Worm (Caenorhabditis elegans) whole organism, L4/young adult: ENCODE data around the gene idpb-4.

Experiments used
- W03F9.2 ChIP-seq: fragments of 150-350 bp; optimal IDR thresholded peaks from 2 replicates; lab custom pipeline; 2014; ENCODE audit warnings: missing biosample characterization, missing genetic modification characterization
- dao-5 ChIP-seq: sonication (generic microtip); optimal IDR thresholded peaks from 2 replicates; lab custom pipeline; 2016; ENCODE audit warnings: missing genotype, missing genetic modification characterization, moderate library complexity, missing compliant biosample characterization
- him-1 ChIP-seq: sonication (generic microtip); optimal IDR thresholded peaks from 2 replicates; lab custom pipeline; 2016; ENCODE audit warnings: missing genotype, missing genetic modification reagents, missing genetic modification characterization, missing compliant biosample characterization

Gene idpb-4

DNA sequence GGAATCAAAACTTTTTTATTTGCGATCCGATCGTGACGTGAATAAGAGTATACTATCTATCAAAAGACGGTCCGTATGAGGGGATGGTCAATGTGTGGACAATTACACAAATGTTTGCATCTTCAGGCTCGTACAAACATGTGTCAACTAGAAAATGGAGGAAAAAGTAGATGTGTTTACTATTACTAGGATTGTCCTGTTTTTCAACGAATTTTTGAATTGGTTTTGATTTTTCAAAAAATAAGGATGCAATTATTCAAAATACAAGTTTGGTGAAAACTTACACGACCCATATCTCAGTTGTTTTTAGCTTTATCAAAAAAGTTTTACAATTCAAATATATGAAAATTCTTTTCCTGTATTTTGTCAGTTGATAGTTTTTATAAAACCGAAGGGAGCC is 17.9 kb upstream of the idpb-4 start, which contains the start of gene K08F8.7:
Gene K08F8.7 (minus strand): TSS at position 101 of the 400 bp plus-strand sequence.
- no peak for TF ChIP-seq him-1 (tag; lab: Kevin White, UChicago)
- TF ChIP-seq dao-5 = no peak
- TF ChIP-seq W03F9.2 (tag; lab: Kevin White, UChicago) = no peak

DNA sequence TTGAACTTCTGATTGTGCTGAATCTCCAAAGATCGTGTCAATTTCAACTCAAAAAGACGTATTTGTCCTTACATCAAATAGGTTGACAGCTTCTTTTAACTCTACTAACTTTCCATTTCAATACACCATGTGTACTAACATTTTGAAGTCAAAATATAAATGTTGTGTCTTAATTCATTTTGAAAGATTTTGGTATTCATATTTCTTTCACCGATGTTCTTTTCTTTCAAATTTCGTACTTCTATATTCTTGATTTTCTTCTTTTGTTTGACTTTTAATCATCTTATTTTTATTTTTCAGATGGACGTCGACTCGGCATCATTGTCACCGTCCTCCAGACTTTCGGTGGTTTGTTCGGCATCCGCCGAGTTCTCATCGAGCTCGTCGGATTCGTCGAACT is 14.3 kb upstream of the idpb-4 start, which contains the start of gene atf-2:
Gene atf-2 (plus strand): TSS at position 301 of the 400 bp plus-strand sequence.
- TF ChIP-seq dao-5 (no peak), W03F9.2 (tag; lab: Kevin White, UChicago) (no peak), him-1 (tag; lab: Kevin White, UChicago) (no peak)

DNA sequence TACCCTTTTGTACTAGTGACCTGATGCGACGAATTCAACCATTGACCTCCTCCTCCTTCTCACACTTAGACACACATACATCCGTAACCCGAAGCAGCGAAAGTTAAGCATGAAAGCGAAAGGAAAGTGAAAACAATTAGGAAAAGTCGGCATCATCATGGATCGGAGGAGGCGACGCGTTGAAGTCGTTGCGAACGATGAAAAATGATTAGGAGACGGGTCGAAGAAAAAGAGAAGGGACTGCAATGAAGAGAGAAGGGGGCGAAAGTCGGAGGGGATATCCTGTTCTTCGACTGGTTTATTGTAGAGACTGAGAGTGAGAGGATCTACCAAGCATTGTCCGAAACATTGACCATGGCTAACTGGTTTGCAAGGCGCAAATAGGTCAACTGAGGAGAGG is 13.7 kb upstream of the idpb-4 start:
- TF ChIP-seq him-1 (tag; lab: Kevin White, UChicago) (no peak), W03F9.2 (tag; lab: Kevin White, UChicago) (no peak), dao-5 (no peak)

DNA sequence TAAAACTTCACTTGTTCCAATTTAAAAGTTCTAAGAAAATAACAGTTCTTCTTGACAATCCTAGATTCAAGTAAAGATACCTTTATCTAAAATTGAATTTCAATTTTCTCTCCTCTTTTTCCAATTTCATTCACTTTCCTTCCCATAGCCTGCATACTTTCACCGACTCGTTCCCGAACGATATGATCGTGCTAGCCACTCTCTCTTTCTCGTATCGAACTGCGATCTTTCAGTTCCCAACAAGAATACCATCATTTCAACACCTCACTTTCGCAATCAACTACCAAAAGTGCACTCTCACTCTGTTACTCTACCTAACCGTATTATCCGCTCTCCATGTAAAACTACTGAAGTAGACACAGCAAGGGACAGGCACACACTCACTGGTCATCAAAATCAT is 12.7 kb upstream of the idpb-4 start:
- TF ChIP-seq dao-5 (no peak), him-1 (tag; lab: Kevin White, UChicago) (no peak), W03F9.2 (tag; lab: Kevin White, UChicago) (no peak)

DNA sequence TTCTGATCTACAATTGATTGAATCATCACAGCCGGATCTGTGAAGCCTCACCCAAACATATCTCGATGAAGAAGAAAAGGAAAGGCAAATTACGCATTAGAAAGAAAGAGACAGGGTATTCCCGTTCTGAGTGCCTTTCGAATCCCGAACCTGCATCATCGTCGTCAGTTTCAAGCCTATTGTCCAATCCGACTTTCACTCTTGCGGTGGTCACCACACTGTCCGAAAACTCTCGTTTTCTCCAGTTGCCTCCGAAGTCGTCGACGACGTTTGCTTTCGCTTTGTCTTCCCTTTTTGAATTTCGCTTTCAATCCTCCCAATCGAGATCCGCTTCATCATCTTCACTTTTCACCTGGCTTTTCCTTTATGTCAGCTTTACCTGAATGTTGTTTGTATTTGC is 11.7 kb upstream of the idpb-4 start:
- no peak for TF ChIP-seq him-1 (tag; lab: Kevin White, UChicago)
- no peak for TF ChIP-seq dao-5
- no peak for TF ChIP-seq W03F9.2 (tag; lab: Kevin White, UChicago)

DNA sequence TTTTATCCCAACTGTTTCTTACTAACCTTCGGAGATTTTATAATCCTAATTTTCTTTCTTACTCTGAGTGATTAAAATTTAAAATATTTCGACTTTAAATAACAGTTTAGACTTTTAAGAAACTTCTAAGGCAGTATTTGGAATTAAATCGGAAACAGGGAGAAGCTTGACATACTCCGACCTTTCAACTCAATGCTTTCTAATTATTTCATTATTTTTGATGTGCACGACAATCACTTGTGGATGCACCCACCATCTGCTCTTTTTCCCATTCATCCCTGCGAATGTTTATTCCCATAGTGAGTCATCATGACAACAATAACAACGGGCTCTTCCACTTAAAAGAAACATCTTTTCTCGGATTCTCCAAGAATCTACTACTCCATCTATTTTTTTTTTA is 11.3 kb upstream of the idpb-4 start:
- no peak for TF ChIP-seq dao-5
- TF ChIP-seq W03F9.2 (tag; lab: Kevin White, UChicago) = no peak
- TF ChIP-seq him-1 (tag; lab: Kevin White, UChicago) = no peak

DNA sequence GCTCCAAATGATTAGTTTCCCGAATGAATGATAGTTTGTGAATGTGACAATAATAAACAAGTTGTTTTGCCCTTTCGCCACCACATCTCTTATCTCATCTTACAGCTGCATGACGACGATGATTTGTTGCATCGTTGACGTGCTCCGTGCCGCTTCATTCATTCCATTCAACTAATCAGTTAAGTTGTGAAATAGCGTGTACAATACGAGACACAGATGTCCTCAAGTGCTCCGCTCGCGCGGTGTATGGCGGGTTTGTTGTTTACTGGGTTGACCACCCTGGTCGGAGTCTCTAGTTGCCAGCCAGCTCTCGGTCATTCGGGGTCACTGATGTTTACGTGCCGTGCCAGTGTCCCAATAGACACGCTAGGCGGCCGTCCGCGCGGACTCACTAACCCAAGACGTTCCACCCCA is 10.6 kb upstream of the idpb-4 start:
- TF ChIP-seq him-1 (tag; lab: Kevin White, UChicago) (no peak), dao-5 (no peak), W03F9.2 (tag; lab: Kevin White, UChicago) (no peak)

DNA sequence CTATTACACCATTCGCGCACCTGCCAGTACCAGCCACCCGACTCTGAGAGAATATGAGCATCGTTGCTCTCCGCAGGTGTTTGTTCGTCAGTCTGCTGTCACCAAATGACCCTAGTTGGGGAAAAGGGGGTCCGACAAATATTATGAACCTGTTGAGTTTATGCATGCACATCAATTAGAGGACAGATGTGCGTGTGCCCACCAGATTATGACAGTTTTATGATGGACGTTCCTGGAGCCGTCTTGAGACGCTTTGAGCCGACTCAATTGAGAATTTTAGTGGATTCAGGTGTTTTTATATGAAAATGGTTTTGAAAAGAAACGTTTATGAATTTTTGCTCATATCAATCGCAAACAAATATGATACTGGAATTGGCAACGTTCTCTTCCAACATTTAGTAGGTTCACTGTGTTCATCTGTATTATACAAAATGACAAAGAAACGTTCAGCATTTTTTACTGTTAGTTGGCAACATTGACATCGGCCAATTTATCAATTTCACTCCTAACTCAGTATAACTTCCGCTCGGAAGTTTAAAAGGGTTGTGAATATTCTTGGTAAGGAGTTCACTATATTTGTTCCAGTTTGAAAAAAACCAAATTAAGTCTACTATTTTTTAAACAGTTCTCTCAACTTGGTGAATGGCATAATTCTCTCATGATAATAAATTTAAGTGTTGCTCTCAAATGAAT is 10.0 kb upstream of the idpb-4 start:
- TF ChIP-seq him-1 (tag; lab: Kevin White, UChicago) = peak; percentile 2
- TF ChIP-seq dao-5 = no peak

DNA sequence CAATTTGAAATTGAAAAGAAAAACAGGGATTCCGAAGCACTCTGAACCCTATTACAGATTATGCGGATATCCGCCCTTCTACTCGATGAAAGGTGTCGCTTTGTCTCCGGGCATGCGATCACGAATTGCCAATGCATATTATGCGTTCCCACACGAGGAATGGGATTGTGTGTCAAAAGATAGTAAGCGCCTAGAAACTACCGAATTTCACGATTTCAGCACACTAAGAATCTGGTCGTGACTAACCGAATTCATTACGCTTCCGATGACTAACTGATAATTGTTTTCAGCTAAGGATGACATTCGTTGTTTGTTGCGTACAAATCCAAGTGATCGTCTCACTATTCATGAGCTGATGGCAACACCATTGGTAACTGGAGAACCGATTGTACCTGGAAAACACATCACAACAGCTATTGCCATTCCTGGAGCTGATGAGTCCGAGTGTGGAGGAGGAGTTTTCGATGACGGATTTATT is 9.0 kb upstream of the idpb-4 start:
- TF ChIP-seq him-1 (tag; lab: Kevin White, UChicago) (no peak), dao-5 (no peak), W03F9.2 (tag; lab: Kevin White, UChicago) (no peak)

DNA sequence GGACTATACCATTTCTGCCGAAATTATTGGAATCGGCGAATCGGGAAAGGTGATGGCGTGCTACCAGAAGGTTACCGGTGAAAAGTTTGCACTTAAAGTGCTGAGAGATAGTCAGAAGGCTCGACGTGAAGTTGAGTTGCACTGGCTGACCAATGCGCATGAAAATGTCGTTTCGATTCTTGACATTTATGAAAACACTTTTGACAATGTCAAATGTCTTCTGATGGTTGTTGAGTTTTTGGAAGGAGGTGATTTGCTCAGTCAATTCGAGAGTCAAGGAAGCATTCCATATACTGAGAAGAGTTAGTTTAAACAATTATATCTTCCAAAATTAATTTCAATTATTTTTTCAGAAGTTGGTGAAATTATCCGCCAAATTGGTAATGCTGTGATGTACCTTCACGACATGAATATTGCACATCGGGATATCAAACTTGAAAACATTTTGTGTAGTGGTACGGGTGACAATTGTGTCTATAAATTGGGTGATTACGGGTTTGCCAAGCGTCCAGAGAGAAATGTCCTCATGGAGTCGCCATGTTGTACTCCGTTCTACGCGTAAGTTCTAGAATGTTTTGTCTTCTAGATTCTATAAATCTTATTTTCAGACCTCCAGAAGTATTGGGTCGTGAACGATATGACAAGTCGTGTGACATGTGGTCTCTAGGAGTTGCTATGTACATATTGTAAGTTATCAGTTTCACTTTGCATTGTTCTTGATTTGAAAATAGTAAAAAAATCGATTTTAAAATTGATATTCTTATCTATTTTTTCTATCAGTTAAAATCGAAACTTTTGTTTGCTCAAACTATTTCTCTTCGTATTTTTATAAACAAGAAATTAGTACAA is 8.3 kb upstream of the idpb-4 start:
- TF ChIP-seq him-1 (tag; lab: Kevin White, UChicago) = no peak
- TF ChIP-seq W03F9.2 (tag; lab: Kevin White, UChicago) = no peak
- TF ChIP-seq dao-5 = no peak

DNA sequence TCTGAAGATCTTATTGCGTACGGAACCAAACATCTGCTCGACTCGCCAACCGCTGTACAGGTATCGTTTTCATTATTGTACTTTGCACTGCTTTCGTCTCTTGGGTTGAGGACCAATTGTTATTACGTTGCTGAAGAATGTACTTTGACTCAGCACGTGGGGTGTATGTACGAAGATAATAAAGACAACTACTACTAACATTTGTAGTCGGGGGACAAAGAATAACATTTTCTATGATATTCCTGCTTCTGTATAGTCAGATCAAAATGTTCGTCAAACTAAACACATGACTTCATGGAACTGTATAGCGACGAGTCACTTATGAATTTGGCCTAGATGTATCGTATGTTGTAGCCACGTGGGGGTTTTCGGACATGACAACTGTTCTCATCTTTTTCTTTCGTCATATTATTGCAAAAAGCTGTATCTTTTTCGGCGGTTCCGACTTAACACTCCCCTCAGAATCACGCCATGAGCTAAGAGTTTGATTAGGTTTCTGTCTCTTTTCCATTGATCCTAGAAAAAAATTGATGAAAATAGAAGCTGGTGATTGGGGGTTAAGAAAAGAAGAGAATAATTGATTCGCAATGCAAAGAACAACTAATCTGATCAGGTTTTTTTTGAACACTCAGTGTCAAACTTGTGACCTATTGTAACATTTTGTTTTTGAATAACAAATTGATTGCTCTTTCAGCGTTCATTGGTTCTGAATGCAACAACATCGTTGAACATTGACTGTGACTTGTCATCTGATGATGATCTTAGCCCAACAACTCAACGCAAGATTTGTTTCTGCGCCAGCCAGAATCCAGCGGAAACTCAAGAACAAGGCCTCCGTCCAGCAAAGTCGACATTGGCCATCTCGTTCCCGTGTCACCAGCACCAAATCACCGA is 7.4 kb upstream of the idpb-4 start:
- TF ChIP-seq W03F9.2 (tag; lab: Kevin White, UChicago) = no peak
- TF ChIP-seq dao-5 = no peak
- TF ChIP-seq him-1 (tag; lab: Kevin White, UChicago) = no peak

DNA sequence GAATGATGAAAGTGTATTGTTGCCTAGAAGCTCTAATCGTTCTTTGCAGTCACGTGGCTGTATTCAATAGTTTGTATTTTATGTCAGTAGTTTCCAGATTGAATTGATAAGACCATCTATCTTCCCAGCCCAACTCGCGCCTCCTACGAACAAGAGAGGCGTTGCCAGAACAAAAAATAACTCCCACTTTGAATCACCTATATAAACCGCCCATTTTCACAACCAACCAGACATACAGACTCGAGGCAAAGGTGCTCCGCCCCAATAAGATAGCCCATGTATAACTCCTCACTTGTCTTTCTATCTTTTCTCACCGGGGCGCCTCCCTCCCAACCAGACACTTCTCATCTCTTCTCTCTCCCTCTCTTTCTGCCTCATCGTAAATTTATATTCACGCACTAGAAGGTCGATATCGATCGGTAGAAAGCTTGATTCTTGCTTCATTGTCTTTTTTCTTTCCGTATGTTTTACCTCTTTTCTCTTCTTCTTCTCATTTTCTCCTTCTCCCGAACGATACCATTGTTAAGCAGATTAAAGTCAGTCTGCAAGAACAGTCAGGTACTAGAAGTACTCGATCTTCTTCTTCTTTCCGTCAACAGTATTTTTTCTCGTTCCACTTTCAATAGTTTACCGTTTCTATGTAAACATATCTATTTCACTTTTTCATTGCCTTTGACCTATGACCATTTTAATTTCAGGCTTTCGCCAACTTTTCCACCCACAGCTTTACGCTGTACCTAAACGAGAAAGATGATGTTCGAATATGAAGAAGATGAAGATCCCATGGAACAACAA is 6.2 kb upstream of the idpb-4 start, which contains the start of gene mak-1:
Gene mak-1 (plus strand): TSS at position 693 of the 795 bp plus-strand sequence.
- TF ChIP-seq W03F9.2 (tag; lab: Kevin White, UChicago) = no peak
